Worm (Caenorhabditis elegans) whole organism, young adult: ENCODE measurements around the gene C18B10.6.

Source experiments
- C17E4.6 ChIP-seq: fragments of 200-800 bp; sonication (Bioruptor generic); IDR thresholded peaks from 2 replicates; pipeline ENCODE4 v1.3.6; 2022; ENCODE audit warnings: missing genetic modification reagents, missing genetic modification characterization, missing compliant biosample characterization
- D2030.7 ChIP-seq: fragments of 200-800 bp; sonication (Bioruptor generic); IDR thresholded peaks from 2 replicates; pipeline ENCODE4 v1.3.6; 2022; ENCODE audit warnings: missing genetic modification reagents, missing genetic modification characterization, missing compliant biosample characterization
- F23B12.7 ChIP-seq: sonication (generic microtip); optimal IDR thresholded peaks from 2 replicates; lab custom pipeline; 2017; ENCODE audit warnings: missing genetic modification characterization, mild to moderate bottlenecking, missing compliant biosample characterization, antibody characterized with exemption, moderate library complexity; ENCODE audit not compliant: insufficient read depth
- F33H1.4 ChIP-seq: fragments of 200-800 bp; sonication (Bioruptor generic); IDR thresholded peaks from 2 replicates; pipeline ENCODE4 v1.3.6; 2022; ENCODE audit warnings: missing genetic modification reagents, missing genetic modification characterization, missing compliant biosample characterization
- F49E8.2 ChIP-seq: sonication (generic microtip); optimal IDR thresholded peaks from 3 replicates; lab custom pipeline; 2017; ENCODE audit warnings: missing genetic modification characterization, mild to moderate bottlenecking, missing compliant biosample characterization, antibody characterized with exemption, moderate library complexity; ENCODE audit not compliant: insufficient read depth
- F57A8.1 ChIP-seq: fragments of 200-800 bp; sonication (Bioruptor generic); optimal IDR thresholded peaks from 2 replicates; lab custom pipeline; 2018; ENCODE audit warnings: mild to moderate bottlenecking, missing genetic modification characterization, moderate library complexity, missing compliant biosample characterization
- K11D2.4 ChIP-seq: fragments of 200-800 bp; sonication (Bioruptor generic); IDR thresholded peaks from 2 replicates; pipeline ENCODE4 v1.3.6; 2022; ENCODE audit warnings: missing genetic modification reagents, missing genetic modification characterization, missing compliant biosample characterization
- aptf-3 ChIP-seq: fragments of 200-800 bp; sonication (Bioruptor generic); IDR thresholded peaks from 2 replicates; pipeline ENCODE4 v1.3.6; 2022; ENCODE audit warnings: missing genetic modification characterization, missing compliant biosample characterization
- atf-7 ChIP-seq: sonication (generic microtip); optimal IDR thresholded peaks from 2 replicates; lab custom pipeline; 2017; ENCODE audit warnings: mild to moderate bottlenecking, missing genetic modification characterization, missing compliant biosample characterization
- bed-1 ChIP-seq: fragments of 200-800 bp; sonication (Bioruptor generic); IDR thresholded peaks from 2 replicates; pipeline ENCODE4 v1.3.6; 2022; ENCODE audit warnings: missing genetic modification reagents, missing genetic modification characterization, missing compliant biosample characterization
- cebp-1 ChIP-seq, 2 experiments: fragments of 200-800 bp in 1 of 2; sonication (Bioruptor generic) in 1 of 2; sonication (generic microtip) in 1 of 2; IDR thresholded peaks in 1 of 2; optimal IDR thresholded peaks in 1 of 2; 2 replicates each; pipeline versions ENCODE4 v1.3.6 to Lab custom; 2017 to 2022; ENCODE audit warnings: missing compliant biosample characterization in 2 of 2, missing genetic modification characterization in 2 of 2, mild to moderate bottlenecking in 1 of 2, missing genetic modification reagents in 1 of 2, moderate library complexity in 1 of 2
- cebp-2 ChIP-seq: fragments of 200-800 bp; sonication (Bioruptor generic); IDR thresholded peaks from 2 replicates; pipeline ENCODE4 v1.3.6; 2022; ENCODE audit warnings: missing genetic modification characterization, missing compliant biosample characterization
- ceh-27 ChIP-seq: fragments of 200-800 bp; sonication (Bioruptor generic); optimal IDR thresholded peaks from 2 replicates; lab custom pipeline; 2018; ENCODE audit warnings: mild to moderate bottlenecking, missing genetic modification characterization, moderate library complexity, missing compliant biosample characterization
- dox-1 ChIP-seq: fragments of 200-800 bp; sonication (Bioruptor generic); IDR thresholded peaks from 2 replicates; pipeline ENCODE4 v1.3.6; 2022; ENCODE audit warnings: missing genetic modification reagents, missing genetic modification characterization, missing compliant biosample characterization
- dpff-1 ChIP-seq: sonication (generic microtip); optimal IDR thresholded peaks from 2 replicates; lab custom pipeline; 2017; ENCODE audit warnings: mild to moderate bottlenecking, missing genetic modification characterization, missing compliant biosample characterization
- efl-1 ChIP-seq: fragments of 150-350 bp; optimal IDR thresholded peaks from 2 replicates; lab custom pipeline; 2014; ENCODE audit warnings: missing biosample characterization, missing genetic modification reagents, missing genetic modification characterization
- egl-44 ChIP-seq: fragments of 200-800 bp; sonication (Bioruptor generic); IDR thresholded peaks from 2 replicates; pipeline ENCODE4 v1.3.6; 2022; ENCODE audit warnings: missing genetic modification reagents, missing genetic modification characterization, missing compliant biosample characterization
- egrh-3 ChIP-seq: fragments of 200-800 bp; sonication (Bioruptor generic); IDR thresholded peaks from 2 replicates; pipeline ENCODE4 v1.3.6; 2022; ENCODE audit warnings: missing genetic modification reagents, missing genetic modification characterization, missing compliant biosample characterization
- hmg-1.2 ChIP-seq: fragments of 200-800 bp; sonication (Bioruptor generic); IDR thresholded peaks from 2 replicates; pipeline ENCODE4 v1.3.6; 2022; ENCODE audit warnings: missing genetic modification reagents, missing genetic modification characterization, missing compliant biosample characterization
- hrde-1 ChIP-seq: sonication (generic microtip); optimal IDR thresholded peaks from 2 replicates; lab custom pipeline; 2016; ENCODE audit warnings: missing genetic modification characterization, mild to moderate bottlenecking, missing compliant biosample characterization, moderate library complexity, missing genotype, missing genetic modification reagents, borderline replicate concordance
- lag-1 ChIP-seq: fragments of 200-800 bp; sonication (Bioruptor generic); IDR thresholded peaks from 2 replicates; pipeline ENCODE4 v1.3.6; 2022; ENCODE audit warnings: missing genetic modification reagents, missing genetic modification characterization, missing compliant biosample characterization
- let-607 ChIP-seq, 2 experiments: fragments of 200-800 bp in 1 of 2; sonication (Bioruptor generic) in 1 of 2; sonication (generic microtip) in 1 of 2; optimal IDR thresholded peaks; 2 replicates each; lab custom pipeline; 2016 to 2018; ENCODE audit warnings: mild to moderate bottlenecking in 2 of 2, missing compliant biosample characterization in 2 of 2, missing genetic modification characterization in 2 of 2, moderate library complexity in 2 of 2, missing genotype in 1 of 2
- lin-40 ChIP-seq: sonication (generic microtip); optimal IDR thresholded peaks from 2 replicates; lab custom pipeline; 2016; ENCODE audit warnings: missing genetic modification characterization, mild to moderate bottlenecking, missing compliant biosample characterization, missing genotype, missing genetic modification reagents
- lin-54 ChIP-seq: fragments of 200-800 bp; sonication (Bioruptor generic); optimal IDR thresholded peaks from 2 replicates; lab custom pipeline; 2018; ENCODE audit warnings: mild to moderate bottlenecking, missing genetic modification characterization, missing compliant biosample characterization
- lir-1 ChIP-seq: fragments of 200-800 bp; sonication (Bioruptor generic); conservative IDR thresholded peaks from 2 replicates; pipeline ENCODE4 v1.3.6; 2022; ENCODE audit warnings: missing genetic modification reagents, missing genetic modification characterization, missing compliant biosample characterization
- madf-3 ChIP-seq: fragments of 200-800 bp; sonication (Bioruptor generic); IDR thresholded peaks from 2 replicates; pipeline ENCODE4 v1.3.6; 2022; ENCODE audit warnings: missing genetic modification reagents, missing genetic modification characterization, missing compliant biosample characterization
- mes-4 ChIP-seq: sonication (generic microtip); optimal IDR thresholded peaks from 2 replicates; lab custom pipeline; 2016; ENCODE audit warnings: missing genotype, missing genetic modification characterization, missing compliant biosample characterization
- nhr-120 ChIP-seq: fragments of 200-800 bp; sonication (Bioruptor generic); IDR thresholded peaks from 2 replicates; pipeline ENCODE4 v1.3.6; 2022; ENCODE audit warnings: missing genetic modification characterization, missing compliant biosample characterization
- nhr-90 ChIP-seq: sonication (generic microtip); optimal IDR thresholded peaks from 2 replicates; lab custom pipeline; 2016; ENCODE audit warnings: missing genotype, mild to moderate bottlenecking, missing genetic modification characterization, missing compliant biosample characterization
- snpc-1.3 ChIP-seq: sonication (generic microtip); optimal IDR thresholded peaks from 2 replicates; lab custom pipeline; 2017; ENCODE audit warnings: missing genetic modification characterization, mild to moderate bottlenecking, missing compliant biosample characterization, antibody characterized with exemption, moderate library complexity, missing genotype, missing genetic modification reagents; ENCODE audit not compliant: insufficient read depth
- sptf-2 ChIP-seq: fragments of 200-800 bp; sonication (Bioruptor generic); optimal IDR thresholded peaks from 2 replicates; lab custom pipeline; 2018; ENCODE audit warnings: mild to moderate bottlenecking, missing genetic modification characterization, missing compliant biosample characterization
- zfh-2 ChIP-seq: fragments of 200-800 bp; sonication (Bioruptor generic); conservative IDR thresholded peaks from 2 replicates; pipeline ENCODE4 v1.3.6; 2022; ENCODE audit warnings: missing genetic modification reagents, missing genetic modification characterization, missing compliant biosample characterization
- ztf-18 ChIP-seq: sonication (generic microtip); optimal IDR thresholded peaks from 2 replicates; lab custom pipeline; 2016; ENCODE audit warnings: missing genotype, mild to moderate bottlenecking, missing genetic modification characterization, missing compliant biosample characterization
- ztf-25 ChIP-seq: fragments of 200-800 bp; sonication (Bioruptor generic); IDR thresholded peaks from 2 replicates; pipeline ENCODE4 v1.3.6; 2022; ENCODE audit warnings: missing genetic modification reagents, missing genetic modification characterization, missing compliant biosample characterization

The C18B10.6 gene

ce11 chrV:7464696-7465095 lies 16.2 kb downstream of the C18B10.6 start, which contains the start of gene srh-89 (continued):
- TF ChIP-seq let-607 (tag; optimal IDR thresholded peaks at IDR 0.05; lab: Kevin White, UChicago), result no peak
- TF ChIP-seq lin-54 (GFP tag; lab: Kevin White, UChicago), result no peak
- no peak for TF ChIP-seq nhr-120 (GFP tag; lab: Robert Waterston, UW)
- no peak for TF ChIP-seq C17E4.6 (GFP tag; lab: Robert Waterston, UW)
- no peak for TF ChIP-seq zfh-2 (GFP tag; lab: Robert Waterston, UW)

- no peak for TF ChIP-seq D2030.7
- TF ChIP-seq ztf-18 (tag; lab: Kevin White, UChicago), result no peak
- TF ChIP-seq dox-1, result no peak
- TF ChIP-seq ztf-25 (GFP tag; lab: Robert Waterston, UW), result no peak
- no peak for TF ChIP-seq bed-1 (GFP tag; lab: Robert Waterston, UW)
- TF ChIP-seq nhr-90 (tag; lab: Kevin White, UChicago), result no peak
- no peak for TF ChIP-seq ceh-27 (GFP tag; lab: Kevin White, UChicago)
- TF ChIP-seq madf-3 (GFP tag; lab: Robert Waterston, UW), result no peak
- TF ChIP-seq aptf-3 (GFP tag; lab: Robert Waterston, UW), result no peak
- TF ChIP-seq, all 124 proteins: peak for 0
Observed at ce11 chrV:7460898-7461297, 20.0 kb downstream of the C18B10.6 start, which contains the start of gene srh-92. TSS of gene srh-92 (minus strand) at chrV:7460998.

ce11 chrV:7455008-7455407 lies 25.8 kb downstream of the C18B10.6 start, which contains the start of gene F25E5.2:
TSS of gene F25E5.2 (plus strand) at chrV:7455308.
- TF ChIP-seq lir-1 (no peak), cebp-1 (GFP tag; IDR thresholded peaks at IDR 0.05; lab: Robert Waterston, UW) (no peak), cebp-1 (tag; optimal IDR thresholded peaks at IDR 0.05; lab: Kevin White, UChicago) (no peak), dpff-1 (no peak), mes-4 (tag; lab: Kevin White, UChicago) (no peak), F57A8.1 (no peak)

ce11 chrV:7454236-7454635 lies 26.6 kb downstream of the C18B10.6 start, which contains the start of gene try-8:
TSS of gene try-8 (minus strand) at chrV:7454336.
- no peak for TF ChIP-seq sptf-2 (GFP tag; lab: Kevin White, UChicago)
- TF ChIP-seq K11D2.4 (GFP tag; lab: Robert Waterston, UW), result no peak

- TF ChIP-seq lag-1, result no peak
- TF ChIP-seq lin-40, result no peak
- no peak for TF ChIP-seq cebp-2 (GFP tag; lab: Robert Waterston, UW)
- TF ChIP-seq atf-7, result no peak
- no peak for TF ChIP-seq snpc-1.3 (tag; lab: Kevin White, UChicago)
- no peak for TF ChIP-seq F49E8.2 (tag; lab: Kevin White, UChicago)
- no peak for TF ChIP-seq F23B12.7
- TF ChIP-seq egl-44 (GFP tag; lab: Robert Waterston, UW), result no peak
- TF ChIP-seq lin-54 (GFP tag; lab: Kevin White, UChicago), result no peak
Observed at ce11 chrV:7451421-7451820, 29.4 kb downstream of the C18B10.6 start, which contains the start of gene try-11. TSS of gene try-11 (plus strand) at chrV:7451721.

- TF ChIP-seq lag-1 (no peak), hrde-1 (tag; lab: Kevin White, UChicago) (no peak), egrh-3 (no peak), efl-1 (no peak), madf-3 (GFP tag; lab: Robert Waterston, UW) (no peak), F49E8.2 (tag; lab: Kevin White, UChicago) (no peak), F33H1.4 (GFP tag; lab: Robert Waterston, UW) (no peak), hmg-1.2 (no peak), ztf-25 (GFP tag; lab: Robert Waterston, UW) (no peak)
- TF ChIP-seq, all 124 proteins: peak for 0
Observed at ce11 chrV:7449303-7449827, 31.5 kb downstream of the C18B10.6 start, which contains the start of gene try-12. TSS of gene try-12 (plus strand) at chrV:7449353.
